Fruit fly (Drosophila melanogaster) whole organism, embryonic: Measurements from ENCODE around the gene Chd64.

ENCODE experiments used
- Bgb ChIP-seq: fragments of 200-800 bp; sonication (Bioruptor generic); IDR thresholded peaks from 2 replicates; pipeline ENCODE4 v1.3.6; 2022; ENCODE audit warnings: missing biosample characterization, missing genetic modification characterization; ENCODE audit not compliant: partially characterized antibody
- CG10267 ChIP-seq: fragments of 200-800 bp; sonication (Bioruptor generic); optimal IDR thresholded peaks from 2 replicates; lab custom pipeline; 2018; ENCODE audit warnings: missing biosample characterization, mild to moderate bottlenecking, missing genetic modification characterization, moderate library complexity
- CG11695 ChIP-seq: fragments of 200-800 bp; sonication (Bioruptor generic); IDR thresholded peaks from 3 replicates; pipeline ENCODE4 v1.3.6; 2022; ENCODE audit warnings: missing biosample characterization, missing genetic modification characterization
- CG13123 ChIP-seq: fragments of 200-800 bp; sonication (Bioruptor generic); optimal IDR thresholded peaks from 2 replicates; lab custom pipeline; 2016; ENCODE audit warnings: missing biosample characterization, missing genetic modification characterization
- CG13424 ChIP-seq: fragments of 200-800 bp; sonication (Bioruptor generic); optimal IDR thresholded peaks from 2 replicates; lab custom pipeline; 2019; ENCODE audit warnings: missing biosample characterization, mild to moderate bottlenecking, missing genetic modification characterization, moderate library complexity
- CG14710 ChIP-seq: fragments of 200-800 bp; sonication (Bioruptor generic); optimal IDR thresholded peaks from 3 replicates; lab custom pipeline; 2019; ENCODE audit warnings: missing biosample characterization, mild to moderate bottlenecking, missing genetic modification characterization, moderate library complexity
- CG15514 ChIP-seq: fragments of 200-800 bp; sonication (Bioruptor generic); optimal IDR thresholded peaks from 3 replicates; lab custom pipeline; 2017; ENCODE audit warnings: missing biosample characterization, missing genetic modification characterization, mild to moderate bottlenecking, moderate library complexity, missing genetic modification reagents
- CG18011 ChIP-seq: fragments of 200-800 bp; sonication (Bioruptor generic); optimal IDR thresholded peaks from 2 replicates; lab custom pipeline; 2017; ENCODE audit warnings: missing biosample characterization, missing genetic modification characterization, mild to moderate bottlenecking, moderate library complexity, missing genotype
- CG1832 ChIP-seq: fragments of 200-800 bp; sonication (Bioruptor generic); optimal IDR thresholded peaks from 2 replicates; lab custom pipeline; 2017; ENCODE audit warnings: missing biosample characterization, mild to moderate bottlenecking, missing genetic modification characterization, inconsistent platforms
- CG2120 ChIP-seq: fragments of 200-800 bp; sonication (Bioruptor generic); optimal IDR thresholded peaks from 3 replicates; lab custom pipeline; 2016; ENCODE audit warnings: missing biosample characterization, missing genetic modification characterization
- CG30403 ChIP-seq: fragments of 200-800 bp; sonication (Bioruptor generic); optimal IDR thresholded peaks from 3 replicates; lab custom pipeline; 2016; ENCODE audit warnings: missing biosample characterization, missing genetic modification characterization
- CG3847 ChIP-seq: fragments of 200-800 bp; sonication (Bioruptor generic); IDR thresholded peaks from 2 replicates; pipeline ENCODE4 v1.3.6; 2022; ENCODE audit warnings: missing biosample characterization, missing genetic modification characterization
- CG5180 ChIP-seq: fragments of 200-800 bp; sonication (Bioruptor generic); optimal IDR thresholded peaks from 3 replicates; lab custom pipeline; 2017; ENCODE audit warnings: missing biosample characterization, missing genetic modification characterization, mild to moderate bottlenecking, moderate library complexity, missing genetic modification reagents
- CG6689 ChIP-seq: fragments of 200-800 bp; sonication (Bioruptor generic); IDR thresholded peaks from 2 replicates; pipeline ENCODE4 v1.3.6; 2022; ENCODE audit warnings: missing biosample characterization, missing genetic modification characterization
- CG9727 ChIP-seq: fragments of 200-800 bp; sonication (Bioruptor generic); optimal IDR thresholded peaks from 3 replicates; lab custom pipeline; 2017; ENCODE audit warnings: missing biosample characterization, mild to moderate bottlenecking, missing genetic modification characterization
- CG9797 ChIP-seq: fragments of 200-800 bp; sonication (Bioruptor generic); optimal IDR thresholded peaks from 3 replicates; lab custom pipeline; 2018; ENCODE audit warnings: missing biosample characterization, mild to moderate bottlenecking, missing genetic modification characterization
- CG9817 ChIP-seq: fragments of 200-800 bp; sonication (Bioruptor generic); optimal IDR thresholded peaks from 2 replicates; lab custom pipeline; 2018; ENCODE audit warnings: missing biosample characterization, mild to moderate bottlenecking, missing genetic modification characterization, moderate library complexity
- Dbx ChIP-seq: fragments of 200-800 bp; sonication (Bioruptor generic); IDR thresholded peaks from 3 replicates; pipeline ENCODE4 v1.3.6; 2022; ENCODE audit warnings: missing biosample characterization, missing genetic modification characterization
- Doc3 ChIP-seq: fragments of 200-800 bp; sonication (Bioruptor generic); IDR thresholded peaks from 3 replicates; pipeline ENCODE4 v1.3.6; 2022; ENCODE audit warnings: missing biosample characterization, missing genetic modification characterization; ENCODE audit not compliant: partially characterized antibody
- Dref ChIP-seq: fragments of 200-800 bp; sonication (Bioruptor generic); IDR thresholded peaks from 2 replicates; pipeline ENCODE4 v1.3.6; 2022; ENCODE audit warnings: missing biosample characterization, missing genetic modification characterization
- H2.0 ChIP-seq: fragments of 200-800 bp; sonication (Bioruptor generic); IDR thresholded peaks from 2 replicates; pipeline ENCODE4 v1.3.6; 2022; ENCODE audit warnings: missing biosample characterization, missing genetic modification characterization
- HLH4C ChIP-seq: fragments of 200-800 bp; sonication (Bioruptor generic); IDR thresholded peaks from 3 replicates; pipeline ENCODE4 v1.3.6; 2022; ENCODE audit warnings: missing biosample characterization, missing genetic modification characterization; ENCODE audit not compliant: partially characterized antibody
- Hey ChIP-seq: fragments of 200-800 bp; sonication (Bioruptor generic); optimal IDR thresholded peaks from 3 replicates; lab custom pipeline; 2018; ENCODE audit warnings: missing biosample characterization, mild to moderate bottlenecking, missing genetic modification characterization
- Meics ChIP-seq: fragments of 200-800 bp; sonication (Bioruptor generic); optimal IDR thresholded peaks from 2 replicates; lab custom pipeline; 2017; ENCODE audit warnings: missing biosample characterization, mild to moderate bottlenecking, missing genetic modification characterization
- NfI ChIP-seq: fragments of 200-800 bp; sonication (Bioruptor generic); optimal IDR thresholded peaks from 3 replicates; lab custom pipeline; 2018; ENCODE audit warnings: missing biosample characterization, mild to moderate bottlenecking, missing genetic modification characterization, moderate library complexity
- PHDP ChIP-seq: fragments of 200-800 bp; sonication (Bioruptor generic); optimal IDR thresholded peaks from 3 replicates; lab custom pipeline; 2018; ENCODE audit warnings: missing biosample characterization, mild to moderate bottlenecking, missing genetic modification characterization, moderate library complexity
- Six4 ChIP-seq: fragments of 200-800 bp; sonication (Bioruptor generic); optimal IDR thresholded peaks from 2 replicates; lab custom pipeline; 2016; ENCODE audit warnings: missing biosample characterization, missing genetic modification characterization
- aop ChIP-seq: fragments of 200-800 bp; sonication (Bioruptor generic); IDR thresholded peaks from 2 replicates; pipeline ENCODE4 v1.3.6; 2022; ENCODE audit warnings: missing biosample characterization, missing genetic modification characterization
- ci ChIP-seq: fragments of 200-800 bp; sonication (Bioruptor generic); IDR thresholded peaks from 3 replicates; pipeline ENCODE4 v1.3.6; 2022; ENCODE audit warnings: missing biosample characterization, missing genetic modification characterization
- dpn ChIP-seq, 2 experiments: fragments of 200-800 bp; sonication (Bioruptor generic); optimal IDR thresholded peaks; 3 replicates each; lab custom pipeline; 2016; ENCODE audit warnings: missing biosample characterization in 2 of 2, missing genetic modification characterization in 2 of 2
- dysf ChIP-seq: fragments of 200-800 bp; sonication (Bioruptor generic); IDR thresholded peaks from 3 replicates; pipeline ENCODE4 v1.3.6; 2022; ENCODE audit warnings: missing biosample characterization, missing genetic modification characterization
- eve ChIP-seq, 2 experiments: fragments of >200 bp; optimal IDR thresholded peaks; 2 replicates each; lab custom pipeline; 2017; ENCODE audit warnings: missing biosample characterization in 2 of 2, missing genetic modification characterization in 2 of 2
- eyg ChIP-seq: fragments of 200-800 bp; sonication (Bioruptor generic); optimal IDR thresholded peaks from 3 replicates; lab custom pipeline; 2016; ENCODE audit warnings: missing biosample characterization, missing genetic modification characterization
- fd102C ChIP-seq: fragments of 200-800 bp; sonication (Bioruptor generic); optimal IDR thresholded peaks from 2 replicates; lab custom pipeline; 2018; ENCODE audit warnings: missing biosample characterization, mild to moderate bottlenecking, missing genetic modification characterization, moderate library complexity
- ftz-f1 ChIP-seq: fragments of 200-800 bp; sonication (Bioruptor generic); optimal IDR thresholded peaks from 2 replicates; lab custom pipeline; 2016; ENCODE audit warnings: missing biosample characterization, missing genetic modification characterization
- hth ChIP-seq: fragments of >200 bp; optimal IDR thresholded peaks from 2 replicates; lab custom pipeline; 2017; ENCODE audit warnings: inconsistent platforms
- knrl ChIP-seq: fragments of 200-800 bp; sonication (Bioruptor generic); IDR thresholded peaks from 3 replicates; pipeline ENCODE4 v1.3.6; 2022; ENCODE audit warnings: missing biosample characterization, missing genetic modification characterization; ENCODE audit not compliant: partially characterized antibody
- lola ChIP-seq, 3 experiments: fragments of >200 bp in 2 of 3; fragments of 200-800 bp in 1 of 3; sonication (Bioruptor generic) in 1 of 3; optimal IDR thresholded peaks; 2 replicates each; lab custom pipeline; 2017 to 2019; ENCODE audit warnings: missing biosample characterization in 3 of 3, missing genetic modification characterization in 3 of 3, mild to moderate bottlenecking in 1 of 3, moderate library complexity in 1 of 3
- mam ChIP-seq: fragments of 200-800 bp; sonication (Bioruptor generic); optimal IDR thresholded peaks from 3 replicates; lab custom pipeline; 2016; ENCODE audit warnings: missing biosample characterization, missing genetic modification characterization
- peb ChIP-seq: fragments of 200-800 bp; sonication (Bioruptor generic); IDR thresholded peaks from 2 replicates; pipeline ENCODE4 v1.3.6; 2022; ENCODE audit warnings: missing biosample characterization, missing genetic modification characterization
- ranshi ChIP-seq: fragments of 200-800 bp; sonication (Bioruptor generic); IDR thresholded peaks from 2 replicates; pipeline ENCODE4 v1.3.6; 2022; ENCODE audit warnings: missing biosample characterization, missing genetic modification characterization
- row ChIP-seq: fragments of 200-800 bp; sonication (Bioruptor generic); IDR thresholded peaks from 3 replicates; pipeline ENCODE4 v1.3.6; 2022; ENCODE audit warnings: missing biosample characterization, missing genetic modification characterization
- run ChIP-seq: fragments of 200-800 bp; sonication (Bioruptor generic); optimal IDR thresholded peaks from 3 replicates; lab custom pipeline; 2018; ENCODE audit warnings: missing biosample characterization, mild to moderate bottlenecking, missing genetic modification characterization
- sd ChIP-seq: fragments of 200-800 bp; sonication (Bioruptor generic); optimal IDR thresholded peaks from 3 replicates; lab custom pipeline; 2018; ENCODE audit warnings: missing biosample characterization, mild to moderate bottlenecking, missing genetic modification characterization, moderate library complexity
- slbo ChIP-seq: fragments of 200-800 bp; sonication (Bioruptor generic); IDR thresholded peaks from 2 replicates; pipeline ENCODE4 v1.3.6; 2022; ENCODE audit warnings: missing biosample characterization, missing genetic modification characterization
- tna ChIP-seq: fragments of 200-800 bp; sonication (Bioruptor generic); IDR thresholded peaks from 2 replicates; pipeline ENCODE4 v1.3.6; 2022; ENCODE audit warnings: missing biosample characterization, missing genetic modification characterization; ENCODE audit not compliant: partially characterized antibody
- trh ChIP-seq: fragments of 200-800 bp; sonication (Bioruptor generic); optimal IDR thresholded peaks from 2 replicates; lab custom pipeline; 2016; ENCODE audit warnings: missing biosample characterization, missing genetic modification characterization
- zen ChIP-seq: fragments of 200-800 bp; sonication (Bioruptor generic); optimal IDR thresholded peaks from 3 replicates; lab custom pipeline; 2018; ENCODE audit warnings: missing biosample characterization, mild to moderate bottlenecking, missing genetic modification characterization, moderate library complexity
- zfh1 ChIP-seq: fragments of 200-800 bp; sonication (Bioruptor generic); IDR thresholded peaks from 3 replicates; pipeline ENCODE4 v1.3.6; 2022; ENCODE audit warnings: missing biosample characterization, missing genetic modification characterization

The Chd64 gene

DNA sequence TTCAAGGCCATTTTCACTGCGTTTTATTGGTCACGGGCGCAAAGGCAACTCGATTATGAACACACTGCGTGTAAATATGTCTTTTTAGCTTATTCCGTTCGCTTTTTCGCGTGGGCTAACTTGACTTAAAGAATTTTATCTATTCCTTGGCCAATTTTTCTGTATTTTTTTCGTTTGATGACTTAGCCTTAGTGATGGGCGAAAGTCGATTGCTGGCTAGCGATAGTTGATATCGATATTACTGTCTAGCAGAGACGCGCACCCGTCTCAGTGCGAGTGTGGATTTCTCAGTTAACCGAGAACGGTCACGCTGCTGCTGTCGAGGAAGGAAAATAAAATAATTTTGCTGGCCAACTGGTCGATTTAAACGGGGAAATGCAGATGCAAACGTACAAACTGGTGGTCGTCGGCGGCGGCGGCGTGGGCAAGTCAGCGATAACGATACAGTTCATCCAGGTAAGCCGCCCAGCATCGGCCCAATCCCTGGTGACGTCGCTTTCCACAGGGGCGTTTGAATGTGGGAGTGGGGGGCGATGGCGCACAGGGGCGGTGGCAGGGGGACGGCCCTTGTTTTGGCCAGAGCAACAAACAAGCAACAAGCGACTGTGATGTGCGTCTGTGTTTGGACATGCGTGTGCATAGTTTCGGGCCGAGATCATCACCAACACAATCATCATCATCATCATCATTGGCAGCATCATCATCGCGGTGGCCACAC, 16.8 kb upstream of the Chd64 start, which contains the start of the genes Rop and Ras64B (continued):
- TF ChIP-seq aop (GFP tag; lab: Robert Waterston, UW): no peak
- TF ChIP-seq fd102C (GFP tag; lab: Kevin White, UChicago): no peak
- peak; percentile 89 for TF ChIP-seq Bgb (GFP tag; lab: Robert Waterston, UW)
- TF ChIP-seq CG2120 (GFP tag; lab: Kevin White, UChicago): peak; percentile 47
- no peak for TF ChIP-seq zen (tag; lab: Kevin White, UChicago)
- 0 out of 2 replicates have a peak, but pooled peaks have one; percentile 22 for TF ChIP-seq CG6689
- peak; percentile 81 for TF ChIP-seq CG14710 (tag; lab: Kevin White, UChicago)
- no peak for TF ChIP-seq Six4
- peak; percentile 48 for TF ChIP-seq CG3847
- no peak for TF ChIP-seq dysf
- TF ChIP-seq NfI: peak; percentile 3
- TF ChIP-seq slbo: peak; percentile 13; the same call in 1 of the 2 replicates
- TF ChIP-seq mam: no peak
- TF ChIP-seq eyg: no peak
- peak; percentile 79 for TF ChIP-seq CG15514 (GFP tag; lab: Kevin White, UChicago)
- peak; percentile 31 for TF ChIP-seq Meics (GFP tag; lab: Kevin White, UChicago)
- TF ChIP-seq CG9727 (GFP tag; lab: Kevin White, UChicago): peak; percentile 20
- peak; percentile 19; the same call in 1 of the 3 replicates for TF ChIP-seq Dbx (GFP tag; lab: Robert Waterston, UW)
- TF ChIP-seq row: peak; percentile 39; the same call in 1 of the 3 replicates
- TF ChIP-seq CG13123: no peak
- TF ChIP-seq CG9797: peak; percentile 96
- TF ChIP-seq Hey (tag; lab: Kevin White, UChicago): no peak
- no peak for TF ChIP-seq trh (GFP tag; lab: Kevin White, UChicago)
- TF ChIP-seq sd (tag; lab: Kevin White, UChicago): peak; percentile 67
- no peak for TF ChIP-seq hth
- no peak for TF ChIP-seq eve (GFP tag; optimal IDR thresholded peaks at IDR 0.05; lab: Kevin White, UChicago)
- TF ChIP-seq H2.0 (GFP tag; lab: Robert Waterston, UW): no peak
- no peak for TF ChIP-seq lola (GFP tag; optimal IDR thresholded peaks at IDR 0.05; lab: Kevin White, UChicago)
- peak; percentile 82 for TF ChIP-seq knrl
- peak; percentile 47 for TF ChIP-seq PHDP (tag; lab: Kevin White, UChicago)
- no peak for TF ChIP-seq peb (GFP tag; lab: Robert Waterston, UW)
- TF ChIP-seq Doc3 (GFP tag; lab: Robert Waterston, UW): peak; percentile 28; the same call in 2 of the 3 replicates
- peak; percentile 38 for TF ChIP-seq CG30403 (GFP tag; lab: Kevin White, UChicago)
- no peak for TF ChIP-seq CG18011 (GFP tag; lab: Kevin White, UChicago)
- peak; percentile 98 for TF ChIP-seq Dref
- peak; percentile 52; the same call in 1 of the 3 replicates for TF ChIP-seq ci (GFP tag; lab: Robert Waterston, UW)
- peak; percentile 17 for TF ChIP-seq CG9817
- TF ChIP-seq HLH4C (GFP tag; lab: Robert Waterston, UW): peak; percentile 68
- TF ChIP-seq CG10267 (tag; lab: Kevin White, UChicago): peak; percentile 67
- no peak for TF ChIP-seq ranshi (GFP tag; lab: Robert Waterston, UW)
- no peak for TF ChIP-seq CG11695 (GFP tag; lab: Robert Waterston, UW)
- peak; percentile 96 for TF ChIP-seq ftz-f1 (GFP tag; lab: Kevin White, UChicago)
- TF ChIP-seq run (tag; lab: Kevin White, UChicago): peak; percentile 13
- no peak for TF ChIP-seq CG13424 (tag; lab: Kevin White, UChicago)
- TF ChIP-seq tna (GFP tag; lab: Robert Waterston, UW): peak; percentile 65
- TF ChIP-seq dpn (GFP tag; optimal IDR thresholded peaks at IDR 0.05; lab: Kevin White, UChicago): peak in 1 of 2 experiments; percentile 21
- no peak for TF ChIP-seq CG1832 (GFP tag; lab: Kevin White, UChicago)
- no peak for TF ChIP-seq CG5180 (GFP tag; lab: Kevin White, UChicago)
- TF ChIP-seq zfh1 (GFP tag; lab: Robert Waterston, UW): no peak
